Worm (Caenorhabditis elegans) whole organism, early embryonic: Measurements from ENCODE around the gene Y82E9BR.22.

Source experiments
- B0310.2 ChIP-seq: sonication (generic microtip); optimal IDR thresholded peaks from 2 replicates; lab custom pipeline; 2016; ENCODE audit warnings: mild to moderate bottlenecking, missing genetic modification characterization, missing compliant biosample characterization
- F13C5.2 ChIP-seq: sonication (generic microtip); optimal IDR thresholded peaks from 2 replicates; lab custom pipeline; 2017; ENCODE audit warnings: mild to moderate bottlenecking, missing genetic modification characterization, inconsistent platforms, missing compliant biosample characterization
- aly-1 ChIP-seq: sonication (generic microtip); optimal IDR thresholded peaks from 2 replicates; lab custom pipeline; 2016; ENCODE audit warnings: missing genetic modification characterization, missing compliant biosample characterization
- ama-1 ChIP-seq: fragments of 150-350 bp; optimal IDR thresholded peaks from 2 replicates; lab custom pipeline; 2014
- ceh-13 ChIP-seq: fragments of 200-800 bp; sonication (Bioruptor generic); optimal IDR thresholded peaks from 2 replicates; lab custom pipeline; 2018; ENCODE audit warnings: mild to moderate bottlenecking, missing genetic modification characterization, missing compliant biosample characterization
- ceh-36 ChIP-seq: sonication (generic microtip); optimal IDR thresholded peaks from 2 replicates; lab custom pipeline; 2016; ENCODE audit warnings: missing genetic modification characterization, inconsistent platforms, missing compliant biosample characterization
- ets-7 ChIP-seq: sonication (generic microtip); optimal IDR thresholded peaks from 2 replicates; lab custom pipeline; 2016; ENCODE audit warnings: missing genotype, missing genetic modification characterization, missing compliant biosample characterization
- flt-1 ChIP-seq: fragments of 200-800 bp; sonication (Bioruptor generic); IDR thresholded peaks from 2 replicates; pipeline ENCODE4 v1.3.6; 2022; ENCODE audit warnings: missing genetic modification characterization, missing compliant biosample characterization
- hmbx-1 ChIP-seq: sonication (generic microtip); optimal IDR thresholded peaks from 2 replicates; lab custom pipeline; 2016; ENCODE audit warnings: mild to moderate bottlenecking, missing genetic modification characterization, missing compliant biosample characterization
- hmg-4 ChIP-seq: fragments of 200-800 bp; sonication (Bioruptor generic); optimal IDR thresholded peaks from 2 replicates; lab custom pipeline; 2018; ENCODE audit warnings: mild to moderate bottlenecking, missing genetic modification characterization, missing compliant biosample characterization
- hnd-1 ChIP-seq: sonication (generic microtip); optimal IDR thresholded peaks from 2 replicates; lab custom pipeline; 2016; ENCODE audit warnings: missing genetic modification characterization, missing compliant biosample characterization
- pes-1 ChIP-seq: fragments of 200-800 bp; sonication (Bioruptor generic); IDR thresholded peaks from 2 replicates; pipeline ENCODE4 v1.3.6; 2022; ENCODE audit warnings: missing genetic modification reagents, missing genetic modification characterization, missing compliant biosample characterization
- scrt-1 ChIP-seq: fragments of 200-800 bp; sonication (Bioruptor generic); IDR thresholded peaks from 2 replicates; pipeline ENCODE4 v1.3.6; 2022; ENCODE audit warnings: missing genetic modification characterization, missing compliant biosample characterization
- sea-1 ChIP-seq: fragments of 200-800 bp; sonication (Bioruptor generic); conservative IDR thresholded peaks from 2 replicates; pipeline ENCODE4 v1.3.6; 2022; ENCODE audit warnings: missing genetic modification characterization, missing compliant biosample characterization
- tbx-11 ChIP-seq: fragments of 200-800 bp; sonication (Bioruptor generic); IDR thresholded peaks from 2 replicates; pipeline ENCODE4 v1.3.6; 2022; ENCODE audit warnings: missing genetic modification characterization, missing compliant biosample characterization
- tbx-37 ChIP-seq: fragments of 200-800 bp; sonication (Bioruptor generic); conservative IDR thresholded peaks from 2 replicates; pipeline ENCODE4 v1.3.6; 2022; ENCODE audit warnings: missing genetic modification reagents, missing genetic modification characterization, missing compliant biosample characterization
- tra-4 ChIP-seq: sonication (generic microtip); optimal IDR thresholded peaks from 2 replicates; lab custom pipeline; 2017; ENCODE audit warnings: missing genetic modification characterization, missing compliant biosample characterization

The Y82E9BR.22 gene

DNA sequence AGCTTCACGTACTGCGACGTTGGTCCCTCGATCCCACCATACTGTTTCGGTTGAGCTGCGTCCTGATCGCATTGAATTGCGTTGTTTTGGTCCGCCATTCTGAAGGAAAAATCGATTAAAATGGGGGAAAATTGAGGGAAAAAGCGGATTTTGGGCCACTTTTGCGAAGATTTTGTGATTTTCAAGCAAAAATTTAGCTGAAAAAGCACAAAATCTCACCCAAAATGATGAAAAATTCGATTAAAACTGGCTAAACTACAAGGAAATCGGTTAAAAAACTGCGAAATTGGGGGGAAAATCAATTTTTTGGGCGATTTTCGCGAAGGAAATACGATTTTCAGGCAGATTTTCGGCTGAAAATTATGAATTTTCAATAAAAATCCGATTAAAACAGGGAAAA, 8.1 kb upstream of the Y82E9BR.22 start, which contains the start of gene elc-1:
Gene elc-1, minus strand, starts transcription at position 101 of the 400 bp plus-strand sequence.
- TF ChIP-seq scrt-1 (GFP tag; lab: Robert Waterston, UW) (no peak), ceh-36 (tag; lab: Kevin White, UChicago) (no peak), hmg-4 (GFP tag; lab: Kevin White, UChicago) (no peak), ets-7 (tag; lab: Kevin White, UChicago) (no peak), F13C5.2 (tag; lab: Kevin White, UChicago) (no peak)

- TF ChIP-seq tra-4 (tag; lab: Kevin White, UChicago) = no peak
- no peak for TF ChIP-seq ama-1 (lab: Kevin White, UChicago)
- no peak for TF ChIP-seq pes-1 (GFP tag; lab: Robert Waterston, UW)
- TF ChIP-seq sea-1 (GFP tag; lab: Robert Waterston, UW) = no peak
- TF ChIP-seq scrt-1 (GFP tag; lab: Robert Waterston, UW) = no peak
- no peak for TF ChIP-seq hmg-4 (GFP tag; lab: Kevin White, UChicago)
These were observed 7.5 kb upstream of the Y82E9BR.22 start for ce11 chrIII:1416571-1416970.

DNA sequence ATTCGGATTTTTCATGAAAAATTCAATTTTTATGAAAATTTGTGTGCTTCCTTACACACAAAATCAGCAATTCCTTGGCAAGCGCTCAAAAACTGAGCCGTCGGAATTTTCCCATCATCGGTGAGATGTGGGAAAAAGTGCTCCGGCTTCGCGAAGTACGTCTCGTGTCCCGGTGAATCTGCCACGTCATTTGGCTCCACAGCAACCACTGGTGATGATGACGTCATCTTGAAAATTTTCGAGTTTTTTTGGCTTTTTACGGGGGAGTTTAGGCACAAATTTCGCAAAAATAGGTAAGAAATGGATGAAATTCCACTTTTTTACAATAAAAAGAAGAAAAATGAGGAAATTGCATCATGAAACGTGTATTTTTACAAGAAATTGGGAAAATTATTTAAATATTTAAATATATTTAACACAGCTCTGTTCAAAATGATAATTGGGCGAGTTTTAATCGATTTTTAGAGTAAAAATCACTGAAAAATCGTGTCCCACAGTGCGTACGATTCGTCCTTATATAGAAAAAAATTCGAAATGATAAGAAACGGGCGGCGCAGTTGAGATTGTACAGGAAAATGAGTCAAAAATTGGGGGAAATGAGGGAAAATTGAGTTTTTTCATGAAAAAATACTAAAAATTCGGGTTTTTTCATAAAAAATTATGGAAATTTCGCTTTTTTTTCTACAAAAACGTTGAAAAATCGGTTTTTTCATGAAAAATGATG, 5.0 kb upstream of the Y82E9BR.22 start, which contains the start of gene Y82E9BR.14:
Gene Y82E9BR.14, minus strand, starts transcription at position 227 of the 724 bp plus-strand sequence.
- TF ChIP-seq B0310.2 = no peak
- TF ChIP-seq flt-1 = no peak
- TF ChIP-seq ama-1 (lab: Kevin White, UChicago) = no peak
- no peak for TF ChIP-seq F13C5.2 (tag; lab: Kevin White, UChicago)
- no peak for TF ChIP-seq pes-1 (GFP tag; lab: Robert Waterston, UW)
- TF ChIP-seq aly-1 (tag; lab: Kevin White, UChicago) = no peak
- TF ChIP-seq hmg-4 (GFP tag; lab: Kevin White, UChicago) = no peak
- TF ChIP-seq tbx-37 (GFP tag; lab: Robert Waterston, UW) = no peak
- no peak for TF ChIP-seq hmbx-1 (tag; lab: Kevin White, UChicago)
- TF ChIP-seq scrt-1 (GFP tag; lab: Robert Waterston, UW) = no peak
- TF ChIP-seq ceh-36 (tag; lab: Kevin White, UChicago) = no peak
- TF ChIP-seq tra-4 (tag; lab: Kevin White, UChicago) = no peak
- no peak for TF ChIP-seq sea-1 (GFP tag; lab: Robert Waterston, UW)
- TF ChIP-seq tbx-11 (GFP tag; lab: Robert Waterston, UW) = no peak
- no peak for TF ChIP-seq ceh-13 (GFP tag; lab: Kevin White, UChicago)
- TF ChIP-seq ets-7 (tag; lab: Kevin White, UChicago) = no peak
- no peak for TF ChIP-seq hnd-1 (tag; lab: Kevin White, UChicago)

DNA sequence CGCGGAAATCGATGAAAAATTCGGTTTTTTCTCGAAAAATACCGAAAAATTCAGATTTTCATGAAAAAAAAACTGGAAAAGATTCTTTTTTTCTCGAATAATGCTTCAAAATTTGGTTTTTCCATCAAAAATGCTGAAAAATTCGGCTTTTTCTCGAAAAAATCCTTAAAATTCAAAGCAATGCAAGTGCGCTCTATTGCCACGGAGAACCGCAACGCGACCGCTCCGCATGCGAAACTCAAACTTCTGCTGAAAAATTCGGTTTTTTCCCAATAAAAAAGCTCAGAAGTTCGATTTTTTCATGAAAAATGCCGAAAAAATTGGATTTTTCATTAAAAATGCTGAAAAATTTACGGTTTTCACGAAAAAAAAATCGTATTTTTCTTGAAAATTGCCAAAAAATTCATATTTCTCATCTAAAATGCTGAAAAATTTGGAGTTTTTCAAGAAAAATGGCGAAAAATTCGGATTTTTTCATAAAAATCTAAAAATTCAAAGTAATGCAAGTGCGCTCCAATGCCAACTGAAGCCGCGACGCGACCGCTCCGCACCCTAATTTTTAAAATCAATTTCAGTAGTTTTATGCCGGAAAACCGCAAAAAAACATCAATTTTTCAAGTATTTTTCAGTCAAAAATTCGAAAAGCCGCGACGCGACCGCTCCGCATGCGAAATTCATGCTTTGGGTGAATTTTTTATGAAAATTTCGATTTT, 4.2 kb upstream of the Y82E9BR.22 start:
- no peak for TF ChIP-seq pes-1 (GFP tag; lab: Robert Waterston, UW)
- TF ChIP-seq hmg-4 (GFP tag; lab: Kevin White, UChicago) = no peak
- TF ChIP-seq ets-7 (tag; lab: Kevin White, UChicago) = no peak
- no peak for TF ChIP-seq B0310.2
- TF ChIP-seq flt-1 = no peak
- TF ChIP-seq ama-1 (lab: Kevin White, UChicago) = no peak
- no peak for TF ChIP-seq hnd-1 (tag; lab: Kevin White, UChicago)
- TF ChIP-seq hmbx-1 (tag; lab: Kevin White, UChicago) = no peak
- no peak for TF ChIP-seq sea-1 (GFP tag; lab: Robert Waterston, UW)
- no peak for TF ChIP-seq aly-1 (tag; lab: Kevin White, UChicago)
- TF ChIP-seq ceh-36 (tag; lab: Kevin White, UChicago) = no peak
- TF ChIP-seq tbx-37 (GFP tag; lab: Robert Waterston, UW) = no peak
- no peak for TF ChIP-seq scrt-1 (GFP tag; lab: Robert Waterston, UW)
- TF ChIP-seq F13C5.2 (tag; lab: Kevin White, UChicago) = no peak
- no peak for TF ChIP-seq tra-4 (tag; lab: Kevin White, UChicago)

DNA sequence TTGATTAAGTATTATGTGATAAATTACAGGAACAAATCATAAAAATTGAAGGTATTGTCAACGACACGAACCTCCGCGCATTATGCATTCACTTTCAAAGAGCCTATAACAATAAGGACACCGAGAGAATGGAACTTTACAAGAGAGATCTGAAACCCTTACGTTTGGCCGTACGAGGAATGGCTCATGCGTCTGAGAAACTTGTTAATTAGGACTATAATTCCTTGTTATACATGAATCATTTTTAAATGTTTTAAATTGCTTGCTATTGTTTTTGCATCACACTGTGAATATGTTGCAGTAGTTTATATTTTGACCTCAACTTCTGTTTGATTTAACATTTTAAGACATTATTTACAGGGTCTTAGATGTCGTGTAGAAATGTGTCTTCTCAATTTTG, 5.9 kb downstream of the Y82E9BR.22 start, which contains the start of gene pals-18:
Gene pals-18, plus strand, starts transcription at position 301 of the 400 bp plus-strand sequence.
- TF ChIP-seq ets-7 (tag; lab: Kevin White, UChicago) (no peak), pes-1 (GFP tag; lab: Robert Waterston, UW) (no peak), hnd-1 (tag; lab: Kevin White, UChicago) (no peak), aly-1 (tag; lab: Kevin White, UChicago) (no peak), hmbx-1 (tag; lab: Kevin White, UChicago) (no peak), F13C5.2 (tag; lab: Kevin White, UChicago) (no peak), scrt-1 (GFP tag; lab: Robert Waterston, UW) (no peak), ceh-36 (tag; lab: Kevin White, UChicago) (no peak), sea-1 (GFP tag; lab: Robert Waterston, UW) (no peak), ceh-13 (GFP tag; lab: Kevin White, UChicago) (no peak)

ce11 chrIII:1401497-1401990, 7.5 kb downstream of the Y82E9BR.22 start, which contains the start of gene pals-19:
Gene pals-19, plus strand, starts transcription at chrIII:1401940.
- TF ChIP-seq ama-1 (lab: Kevin White, UChicago) = no peak
- TF ChIP-seq B0310.2 = no peak

- TF ChIP-seq ceh-36 (tag; lab: Kevin White, UChicago) (no peak), flt-1 (no peak)
These were observed 9.4 kb downstream of the Y82E9BR.22 start, which contains the start of gene pals-16 for ce11 chrIII:1399670-1400069. Gene pals-16, plus strand, starts transcription at chrIII:1399970.
